Worm (Caenorhabditis elegans) whole organism, mixed stage, embryonic: ENCODE results near the gene ser-6.

ENCODE experiments used
- ces-1 ChIP-seq: fragments of 150-350 bp; optimal IDR thresholded peaks from 2 replicates; lab custom pipeline; 2014; ENCODE audit warnings: missing biosample characterization, missing genetic modification reagents, missing genetic modification characterization
- elt-3 ChIP-seq: fragments of 150-350 bp; optimal IDR thresholded peaks from 2 replicates; lab custom pipeline; 2014; ENCODE audit warnings: missing biosample characterization, missing genetic modification characterization
- lin-32 ChIP-seq: fragments of 200-800 bp; sonication (Bioruptor generic); optimal IDR thresholded peaks from 2 replicates; lab custom pipeline; 2018; ENCODE audit warnings: mild to moderate bottlenecking, missing genetic modification characterization, missing compliant biosample characterization
- lsy-2 ChIP-seq: fragments of 150-350 bp; optimal IDR thresholded peaks from 2 replicates; lab custom pipeline; 2014; ENCODE audit warnings: missing biosample characterization, missing genetic modification characterization
- nhr-12 ChIP-seq: fragments of 150-350 bp; optimal IDR thresholded peaks from 2 replicates; lab custom pipeline; 2014; ENCODE audit warnings: missing biosample characterization, missing genetic modification characterization
- nhr-237 ChIP-seq: fragments of 150-350 bp; optimal IDR thresholded peaks from 2 replicates; lab custom pipeline; 2014; ENCODE audit warnings: missing biosample characterization, missing genetic modification characterization
- nhr-76 ChIP-seq: sonication (generic microtip); optimal IDR thresholded peaks from 2 replicates; lab custom pipeline; 2017; ENCODE audit warnings: missing biosample characterization, missing genetic modification characterization
- sptf-1 ChIP-seq: sonication (generic microtip); optimal IDR thresholded peaks from 2 replicates; lab custom pipeline; 2017; ENCODE audit warnings: mild to moderate bottlenecking, missing genetic modification characterization, moderate library complexity, missing compliant biosample characterization
- unc-39 ChIP-seq: fragments of 150-350 bp; optimal IDR thresholded peaks from 2 replicates; lab custom pipeline; 2014; ENCODE audit warnings: missing biosample characterization, missing genetic modification characterization
- unc-62 ChIP-seq: fragments of 150-350 bp; optimal IDR thresholded peaks from 2 replicates; lab custom pipeline; 2014; ENCODE audit warnings: missing biosample characterization, missing genetic modification reagents, missing genetic modification characterization

DNA sequence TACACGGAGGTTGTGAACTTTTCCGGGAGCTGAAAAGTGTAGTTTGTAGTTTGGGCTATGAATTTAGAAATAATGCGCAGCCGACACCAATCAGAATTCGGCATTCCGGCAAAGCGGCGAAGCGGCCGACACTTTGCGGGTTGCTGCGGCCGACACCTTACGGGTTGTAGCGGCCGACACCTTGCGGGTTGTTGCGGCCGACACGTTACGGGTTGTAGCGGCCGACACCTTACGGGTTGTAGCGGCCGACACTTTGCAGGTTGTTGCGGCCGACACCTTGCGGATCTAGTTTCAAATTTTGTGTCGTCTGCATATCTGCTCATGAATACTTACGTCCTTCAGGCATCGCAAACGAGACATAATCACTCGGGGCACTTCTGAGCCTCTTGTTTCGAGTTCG lies 7.0 kb downstream of the ser-6 start:
- TF ChIP-seq elt-3 (tag; lab: Kevin White, UChicago) (no peak), ces-1 (GFP tag; lab: Kevin White, UChicago) (no peak), unc-62 (GFP tag; lab: Kevin White, UChicago) (no peak), nhr-76 (tag; lab: Kevin White, UChicago) (no peak), nhr-12 (tag; lab: Kevin White, UChicago) (no peak), nhr-237 (tag; lab: Kevin White, UChicago) (no peak), lin-32 (GFP tag; lab: Kevin White, UChicago) (no peak), unc-39 (tag; lab: Kevin White, UChicago) (no peak), lsy-2 (no peak), sptf-1 (tag; lab: Kevin White, UChicago) (no peak)
